Worm (Caenorhabditis elegans) whole organism, L1 larva: ENCODE measurements around the gene clec-40.

ENCODE experiments used
- elt-3 ChIP-seq, 6 experiments: fragments of 150-350 bp in 1 of 6; sonication (generic microtip); optimal IDR thresholded peaks; 2 replicates each; lab custom pipeline; 2017 to 2018; ENCODE audit warnings: missing biosample characterization in 6 of 6, missing genetic modification characterization in 6 of 6, inconsistent platforms in 1 of 6
- fkh-10 ChIP-seq: sonication (generic microtip); optimal IDR thresholded peaks from 2 replicates; lab custom pipeline; 2017; ENCODE audit warnings: missing biosample characterization, missing genetic modification reagents, missing genetic modification characterization
- lin-13 ChIP-seq: fragments of 150-350 bp; optimal IDR thresholded peaks from 2 replicates; lab custom pipeline; 2014; ENCODE audit warnings: missing biosample characterization, missing genetic modification reagents, missing genetic modification characterization
- nhr-12 ChIP-seq: sonication (generic microtip); optimal IDR thresholded peaks from 2 replicates; lab custom pipeline; 2017; ENCODE audit warnings: missing biosample characterization, missing genetic modification characterization
- nhr-76 ChIP-seq: sonication (generic microtip); optimal IDR thresholded peaks from 2 replicates; lab custom pipeline; 2017; ENCODE audit warnings: missing biosample characterization, missing genetic modification characterization
- nhr-90 ChIP-seq: sonication (generic microtip); optimal IDR thresholded peaks from 2 replicates; lab custom pipeline; 2016; ENCODE audit warnings: mild to moderate bottlenecking, missing genetic modification characterization, missing compliant biosample characterization; ENCODE audit not compliant: poor library complexity
- sptf-1 ChIP-seq: fragments of 150-350 bp; optimal IDR thresholded peaks from 2 replicates; lab custom pipeline; 2014; ENCODE audit warnings: missing biosample characterization, missing genetic modification characterization
- zip-4 ChIP-seq: fragments of 200-800 bp; sonication (Bioruptor generic); optimal IDR thresholded peaks from 2 replicates; lab custom pipeline; 2018; ENCODE audit warnings: mild to moderate bottlenecking, missing genetic modification characterization, moderate library complexity, missing compliant biosample characterization
- ztf-11 ChIP-seq, 2 experiments: sonication (generic microtip); optimal IDR thresholded peaks; 2 replicates each; lab custom pipeline; 2016 to 2017; ENCODE audit warnings: missing genetic modification characterization in 2 of 2, missing biosample characterization in 1 of 2, missing compliant biosample characterization in 1 of 2

ce11 chrV:16812371-16812770 lies 28.5 kb downstream of the clec-40 start:
- TF ChIP-seq zip-4 (GFP tag; lab: Kevin White, UChicago) (no peak), lin-13 (GFP tag; lab: Kevin White, UChicago) (no peak), nhr-12 (tag; lab: Kevin White, UChicago) (no peak), ztf-11 (tag; optimal IDR thresholded peaks at IDR 0.05; lab: Kevin White, UChicago) (no peak), nhr-90 (tag; lab: Kevin White, UChicago) (no peak), elt-3 (tag; optimal IDR thresholded peaks at IDR 0.05; lab: Kevin White, UChicago) (no peak), nhr-76 (tag; lab: Kevin White, UChicago) (no peak), sptf-1 (tag; lab: Kevin White, UChicago) (no peak), fkh-10 (GFP tag; lab: Kevin White, UChicago) (no peak)
